Worm (Caenorhabditis elegans) whole organism, midembryonic: ENCODE results near the gene M199.9.
"Not testable (repeated sequence)": the region's sequence is repeated elsewhere in the genome, so short reads cannot be mapped to it uniquely, and the experiment has no call there.

Experiments
- T22C8.4 ChIP-seq: fragments of 200-800 bp; sonication (Bioruptor generic); IDR thresholded peaks from 2 replicates; pipeline ENCODE4 v1.3.6; 2022; ENCODE audit warnings: missing genetic modification characterization, missing compliant biosample characterization
- cog-1 ChIP-seq: sonication (generic microtip); optimal IDR thresholded peaks from 2 replicates; lab custom pipeline; 2016; ENCODE audit warnings: missing genetic modification characterization, missing compliant biosample characterization
- flt-1 ChIP-seq: fragments of 200-800 bp; sonication (Bioruptor generic); IDR thresholded peaks from 2 replicates; pipeline ENCODE4 v1.3.6; 2022; ENCODE audit warnings: missing genetic modification characterization, missing compliant biosample characterization
- klf-2 ChIP-seq: fragments of 200-800 bp; sonication (Bioruptor generic); conservative IDR thresholded peaks from 2 replicates; pipeline ENCODE4 v1.3.6; 2022; ENCODE audit warnings: missing genetic modification reagents, missing genetic modification characterization, missing compliant biosample characterization
- med-1 ChIP-seq: sonication (generic microtip); optimal IDR thresholded peaks from 2 replicates; lab custom pipeline; 2017; ENCODE audit warnings: missing genetic modification characterization, mild to moderate bottlenecking, missing compliant biosample characterization, antibody characterized with exemption, missing genetic modification reagents; ENCODE audit not compliant: insufficient read depth
- ref-1 ChIP-seq: fragments of 200-800 bp; sonication (Bioruptor generic); conservative IDR thresholded peaks from 2 replicates; pipeline ENCODE4 v1.3.6; 2022; ENCODE audit warnings: missing genetic modification reagents, missing genetic modification characterization, missing compliant biosample characterization
- tab-1 ChIP-seq: fragments of 200-800 bp; sonication (Bioruptor generic); IDR thresholded peaks from 2 replicates; pipeline ENCODE4 v1.3.6; 2022; ENCODE audit warnings: missing genetic modification characterization, missing compliant biosample characterization
- ztf-23 ChIP-seq: fragments of 200-800 bp; sonication (Bioruptor generic); IDR thresholded peaks from 2 replicates; pipeline ENCODE4 v1.3.6; 2022; ENCODE audit warnings: missing genetic modification reagents, missing genetic modification characterization, missing compliant biosample characterization
- ztf-29 ChIP-seq: fragments of 200-800 bp; sonication (Bioruptor generic); IDR thresholded peaks from 2 replicates; pipeline ENCODE4 v1.3.6; 2022; ENCODE audit warnings: missing genetic modification reagents, missing genetic modification characterization, missing compliant biosample characterization

The M199.9 gene

DNA sequence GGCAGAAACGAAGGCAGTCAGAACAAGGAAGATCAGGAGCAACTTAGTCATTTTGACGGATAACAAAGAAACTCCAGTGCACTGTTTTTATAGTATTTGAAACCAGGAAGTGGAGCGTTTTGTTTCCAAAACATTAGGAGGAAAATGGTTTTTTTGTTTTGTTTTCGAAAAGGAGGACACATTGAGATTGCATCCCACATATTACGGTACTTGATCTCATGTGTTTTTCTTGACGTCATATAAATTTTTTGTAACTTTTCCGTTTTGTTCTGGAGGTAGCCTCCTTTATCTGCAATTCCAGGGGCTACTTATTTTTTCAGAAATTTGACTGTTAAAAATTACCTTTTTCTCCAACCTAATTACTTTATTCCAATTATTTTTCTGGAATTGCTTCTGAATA lies at the start of gene M199.9:
Gene M199.9, minus strand, starts transcription at position 101 of the 400 bp plus-strand sequence.
- no peak for TF ChIP-seq cog-1
- TF ChIP-seq ztf-29 (GFP tag; lab: Robert Waterston, UW), result no peak
- no peak for TF ChIP-seq med-1
- TF ChIP-seq tab-1 (GFP tag; lab: Robert Waterston, UW), result no peak
- no peak for TF ChIP-seq flt-1 (GFP tag; lab: Robert Waterston, UW)
- TF ChIP-seq ref-1 (GFP tag; lab: Robert Waterston, UW), result no peak
- TF ChIP-seq klf-2 (GFP tag; lab: Robert Waterston, UW), result no peak
- no peak for TF ChIP-seq T22C8.4
- TF ChIP-seq ztf-23 (GFP tag; lab: Robert Waterston, UW), result no peak

DNA sequence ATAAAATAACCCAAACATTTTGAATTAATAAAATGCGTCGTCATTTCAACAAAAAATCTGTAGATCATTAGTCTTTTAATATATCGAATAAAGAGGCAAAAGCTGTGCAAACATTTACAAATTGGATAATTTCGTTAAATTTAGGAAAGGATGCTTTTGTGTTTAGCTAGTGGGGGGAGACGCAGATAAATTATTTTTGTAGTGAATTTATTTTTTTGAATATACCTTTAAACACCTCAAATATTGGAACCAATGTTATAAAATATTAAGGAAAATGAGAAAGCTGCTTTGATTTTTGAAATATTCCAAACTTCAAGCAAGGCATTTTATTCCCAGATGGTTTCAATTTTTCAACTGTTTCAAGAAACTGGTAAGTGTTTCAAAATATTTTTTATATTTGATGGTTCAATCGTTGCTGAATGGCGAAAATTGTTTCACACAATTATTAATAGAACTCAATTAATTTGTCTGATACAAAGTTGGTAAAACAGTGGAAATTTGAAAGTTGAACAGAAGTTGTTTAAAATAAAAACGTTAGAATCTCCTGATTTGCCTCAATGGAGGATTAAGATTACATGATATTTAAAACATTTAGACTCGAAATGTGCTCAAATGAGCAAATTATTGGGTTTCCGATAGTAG lies 48.0 kb upstream of the M199.9 start, which contains the start of gene Y40H7A.4:
Gene Y40H7A.4, minus strand, starts transcription at position 51 of the 642 bp plus-strand sequence.
- no peak for TF ChIP-seq med-1
- no peak for TF ChIP-seq tab-1 (GFP tag; lab: Robert Waterston, UW)
- TF ChIP-seq cog-1, result no peak
- TF ChIP-seq T22C8.4, result no peak
- TF ChIP-seq flt-1 (GFP tag; lab: Robert Waterston, UW), result no peak
- no peak for TF ChIP-seq ztf-29 (GFP tag; lab: Robert Waterston, UW)
- TF ChIP-seq ref-1 (GFP tag; lab: Robert Waterston, UW), result no peak
- TF ChIP-seq ztf-23 (GFP tag; lab: Robert Waterston, UW), result no peak
- TF ChIP-seq klf-2 (GFP tag; lab: Robert Waterston, UW), result no peak

DNA sequence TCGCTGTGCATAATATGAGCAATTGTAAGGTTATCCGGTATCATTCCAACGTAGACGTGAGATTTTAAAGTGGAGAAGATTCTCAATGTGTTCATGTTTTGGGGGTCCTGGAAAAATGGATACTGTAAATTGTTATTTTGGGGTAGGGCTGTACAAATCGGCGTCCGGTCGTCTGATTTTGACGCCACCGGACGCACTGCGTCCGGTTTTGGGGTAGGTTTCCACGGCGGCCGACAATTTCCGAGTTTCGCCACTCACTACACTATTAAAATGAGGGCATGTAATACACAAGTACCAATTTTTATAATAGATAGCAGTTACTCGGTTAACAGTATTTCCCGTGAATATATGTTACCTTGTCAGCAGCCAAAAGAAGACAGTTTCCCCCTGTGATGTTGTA lies 40.8 kb upstream of the M199.9 start:
- no peak for TF ChIP-seq flt-1 (GFP tag; lab: Robert Waterston, UW)
- no peak for TF ChIP-seq cog-1

DNA sequence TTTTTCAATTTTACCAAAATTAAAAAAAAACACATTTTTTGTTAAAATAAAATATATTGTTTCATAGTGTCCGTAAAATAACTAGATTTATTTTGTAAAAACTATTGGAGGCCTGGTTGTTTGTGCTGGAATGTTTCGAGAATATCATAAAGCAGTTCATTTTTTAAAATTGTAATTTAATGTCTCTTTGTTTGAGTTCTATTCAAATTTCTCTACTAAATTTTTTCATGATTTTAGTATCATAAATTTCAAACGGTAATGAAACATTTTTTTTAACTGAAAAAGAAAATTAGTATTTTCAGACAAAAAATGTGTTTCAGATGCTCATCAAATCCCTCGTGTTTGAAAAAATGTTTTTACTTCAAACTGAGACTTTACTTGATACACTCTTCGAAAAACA lies 38.0 kb upstream of the M199.9 start:
- TF ChIP-seq ref-1 (GFP tag; lab: Robert Waterston, UW) (no peak), flt-1 (GFP tag; lab: Robert Waterston, UW) (no peak), cog-1 (no peak), med-1 (no peak), T22C8.4 (no peak), ztf-29 (GFP tag; lab: Robert Waterston, UW) (no peak), ztf-23 (GFP tag; lab: Robert Waterston, UW) (no peak), tab-1 (GFP tag; lab: Robert Waterston, UW) (no peak), klf-2 (GFP tag; lab: Robert Waterston, UW) (no peak)

DNA sequence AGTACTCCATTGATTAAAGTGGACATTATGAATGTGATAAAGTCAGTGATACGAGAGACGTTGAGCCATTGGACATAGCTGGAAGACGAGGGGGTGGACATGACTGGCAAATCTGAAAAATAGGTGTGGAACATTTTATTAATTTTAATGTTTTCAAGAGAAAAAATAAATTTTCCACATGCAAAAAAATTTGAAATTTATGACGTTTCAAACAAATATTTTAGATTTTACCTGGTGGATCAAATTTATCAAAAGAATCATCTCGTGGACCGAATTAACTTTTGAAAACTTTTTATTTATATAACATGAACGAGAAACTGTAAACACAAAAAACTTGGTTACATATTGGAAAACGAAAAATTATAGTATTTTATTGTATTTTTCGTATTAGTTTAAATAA lies 19.5 kb upstream of the M199.9 start, which contains the start of gene str-78:
Gene str-78, minus strand, starts transcription at position 101 of the 400 bp plus-strand sequence.
- TF ChIP-seq cog-1 (no peak), ztf-29 (GFP tag; lab: Robert Waterston, UW) (no peak), med-1 (no peak), ztf-23 (GFP tag; lab: Robert Waterston, UW) (no peak), flt-1 (GFP tag; lab: Robert Waterston, UW) (no peak), tab-1 (GFP tag; lab: Robert Waterston, UW) (no peak), T22C8.4 (no peak), klf-2 (GFP tag; lab: Robert Waterston, UW) (no peak), ref-1 (GFP tag; lab: Robert Waterston, UW) (no peak)

DNA sequence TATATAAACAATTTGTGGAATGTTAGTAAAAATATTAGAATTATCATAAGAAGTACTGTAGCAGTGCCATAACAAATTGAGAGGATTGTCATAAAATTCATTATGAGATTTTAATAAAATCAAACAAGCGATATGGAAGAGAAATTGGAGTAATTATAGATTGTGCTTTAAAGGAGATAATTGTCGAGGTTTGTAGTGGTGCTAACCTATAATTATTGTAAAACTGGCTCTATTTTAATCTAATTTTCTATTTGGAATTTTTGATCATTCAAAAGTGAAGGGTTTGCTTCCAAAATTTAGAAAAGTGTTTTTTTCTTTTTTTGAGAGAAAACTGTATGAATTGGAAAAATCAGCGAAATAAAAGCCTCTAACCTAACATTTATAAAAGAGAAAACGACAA lies 13.2 kb upstream of the M199.9 start, which contains the start of gene srg-51:
Gene srg-51, minus strand, starts transcription at position 101 of the 400 bp plus-strand sequence.
- TF ChIP-seq ztf-29 (GFP tag; lab: Robert Waterston, UW) (no peak), ztf-23 (GFP tag; lab: Robert Waterston, UW) (no peak), tab-1 (GFP tag; lab: Robert Waterston, UW) (no peak), T22C8.4 (no peak), med-1 (no peak), ref-1 (GFP tag; lab: Robert Waterston, UW) (no peak), flt-1 (GFP tag; lab: Robert Waterston, UW) (no peak), klf-2 (GFP tag; lab: Robert Waterston, UW) (no peak), cog-1 (no peak)

DNA sequence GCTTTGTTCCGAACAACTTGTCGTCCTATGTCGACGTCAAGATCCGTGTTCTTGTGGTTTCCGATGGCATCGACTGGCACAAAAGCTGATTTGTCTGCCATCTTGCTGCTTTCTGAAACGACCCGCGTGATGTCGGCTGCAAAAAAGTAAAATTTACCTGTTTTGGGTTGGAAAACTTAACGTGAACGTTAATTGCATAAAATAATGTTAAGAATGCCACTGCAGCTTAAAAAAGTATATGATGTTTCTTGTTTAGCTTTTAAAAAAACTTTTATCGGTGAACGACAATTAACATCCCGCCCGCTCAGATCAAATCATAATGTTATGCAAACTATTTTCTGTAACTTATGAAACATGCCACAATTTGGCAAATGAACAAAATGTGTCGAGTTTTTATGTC lies 6.3 kb upstream of the M199.9 start, which contains the start of gene M199.8:
Gene M199.8, minus strand, starts transcription at position 101 of the 400 bp plus-strand sequence.
- not testable (repeated sequence) for TF ChIP-seq flt-1 (GFP tag; lab: Robert Waterston, UW); klf-2 (GFP tag; lab: Robert Waterston, UW); T22C8.4

DNA sequence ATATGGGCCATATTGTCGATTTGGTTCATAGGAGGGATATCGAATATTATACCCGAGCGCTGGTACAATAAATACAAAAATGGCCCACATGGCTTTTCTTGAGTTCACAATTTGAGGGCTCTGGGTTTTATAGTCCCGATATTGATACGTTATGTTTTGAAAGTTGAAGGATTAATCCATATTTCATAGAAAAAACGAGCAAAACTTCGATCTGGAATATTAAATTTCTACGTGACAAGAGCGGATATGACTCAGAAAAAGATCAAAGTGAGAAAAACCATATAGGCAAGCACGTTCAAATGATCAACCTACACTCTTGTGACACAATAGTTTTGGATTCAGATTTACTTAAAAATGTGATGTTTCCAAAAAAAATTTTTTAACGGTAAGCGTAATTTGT lies 4.1 kb upstream of the M199.9 start, which contains the start of gene col-135:
Gene col-135, minus strand, starts transcription at position 101 of the 400 bp plus-strand sequence.
- TF ChIP-seq tab-1 (GFP tag; lab: Robert Waterston, UW) (no peak), ref-1 (GFP tag; lab: Robert Waterston, UW) (no peak), klf-2 (GFP tag; lab: Robert Waterston, UW) (no peak), med-1 (no peak), T22C8.4 (no peak), flt-1 (GFP tag; lab: Robert Waterston, UW) (no peak), cog-1 (no peak), ztf-29 (GFP tag; lab: Robert Waterston, UW) (no peak), ztf-23 (GFP tag; lab: Robert Waterston, UW) (no peak)

DNA sequence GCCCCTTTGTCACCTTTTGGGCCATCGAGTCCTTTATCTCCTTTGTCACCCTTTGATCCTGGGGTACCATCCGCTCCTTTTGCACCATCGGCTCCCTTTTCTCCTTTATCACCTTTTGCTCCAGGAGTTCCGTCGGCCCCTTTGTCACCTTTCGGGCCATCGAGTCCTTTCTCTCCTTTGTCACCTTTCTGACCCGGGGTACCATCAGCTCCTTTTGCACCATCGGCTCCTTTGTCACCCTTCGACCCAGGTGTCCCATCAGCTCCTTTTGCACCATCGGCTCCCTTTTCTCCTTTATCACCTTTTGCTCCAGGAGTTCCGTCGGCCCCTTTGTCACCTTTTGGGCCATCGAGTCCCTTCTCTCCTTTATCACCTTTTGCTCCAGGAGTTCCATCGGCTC lies 2.6 kb upstream of the M199.9 start:
- TF ChIP-seq klf-2 (GFP tag; lab: Robert Waterston, UW), result peak; percentile 67; the same call in 1 of the 2 replicates

DNA sequence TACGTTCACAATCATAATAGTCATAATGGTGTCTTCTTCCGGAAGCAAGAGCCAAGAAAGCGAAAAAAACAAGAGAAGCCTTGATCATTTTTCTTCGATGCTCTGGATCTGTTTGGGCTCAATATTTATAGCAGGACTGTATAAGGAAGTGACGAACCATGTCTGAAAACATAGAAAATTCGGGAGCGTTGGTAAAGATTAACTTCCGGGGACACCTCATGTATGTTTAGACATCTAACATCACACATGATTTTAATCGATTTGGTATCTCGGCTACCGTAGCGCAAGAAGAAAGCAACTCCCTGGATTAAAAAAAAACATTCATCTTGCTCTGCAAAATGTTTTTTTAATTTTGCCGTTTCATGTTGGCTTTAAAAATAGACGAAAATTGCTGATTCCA lies 1.6 kb downstream of the M199.9 start, which contains the start of gene clec-190:
Gene clec-190, minus strand, starts transcription at position 101 of the 400 bp plus-strand sequence.
- TF ChIP-seq cog-1, result no peak
- no peak for TF ChIP-seq klf-2 (GFP tag; lab: Robert Waterston, UW)
- TF ChIP-seq ref-1 (GFP tag; lab: Robert Waterston, UW), result no peak
- TF ChIP-seq T22C8.4, result no peak
- TF ChIP-seq tab-1 (GFP tag; lab: Robert Waterston, UW), result no peak
- no peak for TF ChIP-seq flt-1 (GFP tag; lab: Robert Waterston, UW)
